Fruit fly (Drosophila melanogaster): ENCODE results near the gene Rpn3.

dm6 chr2L:19010037-19010436 lies 41.6 kb upstream of the Rpn3 start:
- TF ChIP-seq NK7.1 (GFP tag; optimal IDR thresholded peaks at IDR 0.05): no peak
- TF ChIP-seq CG18011 (GFP tag; optimal IDR thresholded peaks at IDR 0.05): no peak
- TF ChIP-seq pfk (GFP tag; optimal IDR thresholded peaks at IDR 0.05): no peak
- no peak for TF ChIP-seq CG11504 (tag; optimal IDR thresholded peaks at IDR 0.05)
- no peak for TF ChIP-seq ci (GFP tag; IDR thresholded peaks at IDR 0.05)
- no peak for TF ChIP-seq CG17568 (GFP tag; optimal IDR thresholded peaks at IDR 0.05)
- no peak for TF ChIP-seq cg (GFP tag; optimal IDR thresholded peaks at IDR 0.05)
- TF ChIP-seq Rx (GFP tag; IDR thresholded peaks at IDR 0.05): no peak
- TF ChIP-seq Lpt (GFP tag; optimal IDR thresholded peaks at IDR 0.05): no peak
- no peak for TF ChIP-seq CG4282 (GFP tag; optimal IDR thresholded peaks at IDR 0.05)
- no peak for TF ChIP-seq CG18476 (GFP tag; optimal IDR thresholded peaks at IDR 0.05)
- TF ChIP-seq CG14710 (tag; optimal IDR thresholded peaks at IDR 0.05): no peak
